Worm (Caenorhabditis elegans): ENCODE data around the gene R160.4.

The R160.4 gene

ce11 chrX:4364877-4365276 lies 3.8 kb downstream of the R160.4 start, which contains the start of gene F14H12.8:
Gene F14H12.8, minus strand, starts transcription at chrX:4364977.
- TF ChIP-seq blmp-1 (tag; optimal IDR thresholded peaks at IDR 0.05; ENCODE audit: insufficient read depth) (no peak), elt-1 (tag; optimal IDR thresholded peaks at IDR 0.05) (no peak), nhr-129 (tag; optimal IDR thresholded peaks at IDR 0.05) (no peak), nhr-6 (tag; optimal IDR thresholded peaks at IDR 0.05) (no peak)

- no peak for TF ChIP-seq zag-1 (tag; optimal IDR thresholded peaks at IDR 0.05)
- TF ChIP-seq sma-9 (GFP tag; optimal IDR thresholded peaks at IDR 0.05), result no peak
- no peak for TF ChIP-seq sma-9 (tag; optimal IDR thresholded peaks at IDR 0.05)
- TF ChIP-seq ztf-1 (GFP tag; conservative IDR thresholded peaks at IDR 0.05), result no peak
- no peak for TF ChIP-seq mdl-1 (tag; optimal IDR thresholded peaks at IDR 0.05)
- TF ChIP-seq crh-2 (tag; optimal IDR thresholded peaks at IDR 0.05), result no peak
- no peak for TF ChIP-seq snpc-4 (tag; optimal IDR thresholded peaks at IDR 0.05)
- TF ChIP-seq ama-1 (optimal IDR thresholded peaks at IDR 0.05), result no peak
- TF ChIP-seq egl-27 (tag; optimal IDR thresholded peaks at IDR 0.05), result no peak
- no peak for TF ChIP-seq nhr-12 (tag; optimal IDR thresholded peaks at IDR 0.05)
- no peak for TF ChIP-seq nhr-25 (tag; optimal IDR thresholded peaks at IDR 0.05)
- TF ChIP-seq dmd-4 (tag; optimal IDR thresholded peaks at IDR 0.05), result no peak
- no peak for TF ChIP-seq skn-1 (tag; optimal IDR thresholded peaks at IDR 0.05)
- no peak for TF ChIP-seq elt-1 (tag; optimal IDR thresholded peaks at IDR 0.05)
- TF ChIP-seq ceh-82 (tag; optimal IDR thresholded peaks at IDR 0.05), result no peak
- no peak for TF ChIP-seq lin-39 (tag; optimal IDR thresholded peaks at IDR 0.05)
- TF ChIP-seq peb-1 (tag; optimal IDR thresholded peaks at IDR 0.05), result no peak
- no peak for TF ChIP-seq nhr-77 (tag; optimal IDR thresholded peaks at IDR 0.05)
- no peak for TF ChIP-seq unc-39 (tag; optimal IDR thresholded peaks at IDR 0.05)
- no peak for TF ChIP-seq nhr-237 (tag; optimal IDR thresholded peaks at IDR 0.05)
Measured at ce11 chrX:4363200-4363599, 5.5 kb downstream of the R160.4 start, which contains the start of gene F14H12.17. Gene F14H12.17, minus strand, starts transcription at chrX:4363300.

ce11 chrX:4362522-4362921 lies 6.2 kb downstream of the R160.4 start, which contains the start of gene F14H12.7:
Gene F14H12.7, minus strand, starts transcription at chrX:4362622.
- TF ChIP-seq aly-2 (tag; optimal IDR thresholded peaks at IDR 0.05) (no peak), crh-2 (tag; optimal IDR thresholded peaks at IDR 0.05) (no peak), mdl-1 (tag; optimal IDR thresholded peaks at IDR 0.05) (no peak), sma-3 (GFP tag; optimal IDR thresholded peaks at IDR 0.05) (no peak), blmp-1 (tag; optimal IDR thresholded peaks at IDR 0.05; ENCODE audit: insufficient read depth) (no peak), nhr-6 (tag; optimal IDR thresholded peaks at IDR 0.05) (no peak), C34F6.9 (tag; optimal IDR thresholded peaks at IDR 0.05) (no peak), R02D3.7 (tag; optimal IDR thresholded peaks at IDR 0.05) (no peak), dmd-4 (tag; optimal IDR thresholded peaks at IDR 0.05) (no peak), ztf-11 (tag; optimal IDR thresholded peaks at IDR 0.05) (no peak), elt-1 (tag; optimal IDR thresholded peaks at IDR 0.05) (no peak), sem-4 (tag; optimal IDR thresholded peaks at IDR 0.05) (no peak), ztf-1 (GFP tag; conservative IDR thresholded peaks at IDR 0.05) (no peak), nhr-12 (tag; optimal IDR thresholded peaks at IDR 0.05) (no peak), nhr-23 (tag; optimal IDR thresholded peaks at IDR 0.05) (no peak), ama-1 (optimal IDR thresholded peaks at IDR 0.05) (no peak), fos-1 (tag; optimal IDR thresholded peaks at IDR 0.05) (no peak)

DNA sequence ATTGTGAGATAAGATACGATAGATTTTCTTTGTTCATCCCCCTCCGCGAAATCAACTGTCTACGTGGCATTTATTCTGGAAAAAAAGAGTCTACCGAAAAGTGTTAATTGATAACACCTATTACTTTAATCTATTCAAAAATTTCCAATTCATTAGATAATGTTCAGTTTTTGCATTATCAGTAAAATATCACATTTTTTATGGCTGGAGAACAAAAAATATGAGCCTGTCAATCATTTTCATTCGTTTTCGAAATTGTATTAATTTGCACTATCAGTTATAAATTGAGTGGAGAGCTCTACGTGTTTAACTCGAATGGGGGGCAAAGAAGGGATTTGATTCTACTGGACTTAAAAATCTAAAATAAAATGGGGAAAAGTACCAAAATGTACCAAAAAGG lies 9.7 kb downstream of the R160.4 start:
- TF ChIP-seq lin-13 (GFP tag; optimal IDR thresholded peaks at IDR 0.05), result no peak
- no peak for TF ChIP-seq ZK546.5 (tag; optimal IDR thresholded peaks at IDR 0.05)
- no peak for TF ChIP-seq unc-62 (GFP tag; optimal IDR thresholded peaks at IDR 0.05)

DNA sequence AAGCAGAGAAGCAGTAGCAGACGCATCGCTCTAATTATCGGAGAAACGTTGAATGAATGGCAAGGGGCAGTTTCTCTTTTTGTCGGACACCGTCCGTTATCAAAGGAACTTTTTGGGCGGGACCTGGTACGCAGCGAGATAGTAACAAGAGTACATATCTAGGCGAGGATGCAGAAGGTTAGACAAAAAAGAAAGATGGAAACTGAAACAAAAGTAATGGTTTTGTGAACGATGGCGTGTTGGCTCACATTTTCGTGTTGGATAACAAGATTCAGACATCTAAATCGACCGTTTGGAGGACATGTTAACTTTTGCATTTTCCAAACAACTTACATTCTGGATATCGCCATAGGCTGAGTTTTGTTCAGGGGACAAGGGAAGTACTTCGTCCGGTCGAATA lies 11.2 kb downstream of the R160.4 start, which contains the start of gene F14H12.6:
Gene F14H12.6, minus strand, starts transcription at position 101 of the 400 bp plus-strand sequence.
- TF ChIP-seq unc-55 (GFP tag; optimal IDR thresholded peaks at IDR 0.05) (no peak), R02D3.7 (tag; optimal IDR thresholded peaks at IDR 0.05) (no peak), gmeb-1 (tag; optimal IDR thresholded peaks at IDR 0.05) (no peak), nhr-25 (tag; optimal IDR thresholded peaks at IDR 0.05) (no peak), nhr-10 (tag; optimal IDR thresholded peaks at IDR 0.05) (no peak), ZK546.5 (tag; optimal IDR thresholded peaks at IDR 0.05) (no peak), alr-1 (tag; optimal IDR thresholded peaks at IDR 0.05) (no peak), crh-2 (tag; optimal IDR thresholded peaks at IDR 0.05) (no peak), nhr-11 (tag; optimal IDR thresholded peaks at IDR 0.05) (no peak), lin-11 (tag; optimal IDR thresholded peaks at IDR 0.05) (no peak), mbf-1 (tag; optimal IDR thresholded peaks at IDR 0.05) (no peak), ztf-11 (tag; optimal IDR thresholded peaks at IDR 0.05) (no peak), egl-27 (tag; optimal IDR thresholded peaks at IDR 0.05) (no peak), Y55F3AM.14 (GFP tag; optimal IDR thresholded peaks at IDR 0.05) (no peak), ceh-16 (tag; optimal IDR thresholded peaks at IDR 0.05) (no peak), dmd-4 (tag; optimal IDR thresholded peaks at IDR 0.05) (no peak), nhr-12 (tag; optimal IDR thresholded peaks at IDR 0.05) (no peak), sma-9 (GFP tag; optimal IDR thresholded peaks at IDR 0.05) (no peak), sma-9 (tag; optimal IDR thresholded peaks at IDR 0.05) (no peak), lin-13 (GFP tag; optimal IDR thresholded peaks at IDR 0.05) (no peak)
